Fruit fly (Drosophila melanogaster): ENCODE measurements around the gene a5.

dm6 chr2L:1344071-1344470 lies 15.1 kb downstream of the a5 start, which contains the start of the genes CG33922 and Cdlc2:
- TF ChIP-seq spab (GFP tag; optimal IDR thresholded peaks at IDR 0.05): no peak
- TF ChIP-seq CG6163 (GFP tag; IDR thresholded peaks at IDR 0.05): no peak
- TF ChIP-seq Ets96B (tag; optimal IDR thresholded peaks at IDR 0.05): no peak
